Fruit fly (Drosophila melanogaster) whole organism, embryonic: Measurements from ENCODE around the gene CG12766.
A peak's percentile ranks its signal among the peaks of the same experiment; 100 is the strongest.

Experiments
- CG1024 ChIP-seq: fragments of 200-800 bp; sonication (Bioruptor generic); IDR thresholded peaks from 2 replicates; pipeline ENCODE4 v1.3.6; 2022; ENCODE audit warnings: missing biosample characterization, missing genetic modification characterization
- CG10959 ChIP-seq: fragments of 200-800 bp; sonication (Bioruptor generic); IDR thresholded peaks from 2 replicates; pipeline ENCODE4 v1.3.6; 2022; ENCODE audit warnings: missing biosample characterization, missing genetic modification characterization
- CG11085 ChIP-seq: fragments of 200-800 bp; sonication (Bioruptor generic); IDR thresholded peaks from 2 replicates; pipeline ENCODE4 v1.3.6; 2022; ENCODE audit warnings: missing biosample characterization, missing genetic modification characterization
- CG11093 ChIP-seq: fragments of 200-800 bp; sonication (Bioruptor generic); IDR thresholded peaks from 3 replicates; pipeline ENCODE4 v1.3.6; 2022; ENCODE audit warnings: missing biosample characterization, missing genetic modification characterization
- CG11247 ChIP-seq: fragments of 200-800 bp; sonication (Bioruptor generic); IDR thresholded peaks from 2 replicates; pipeline ENCODE4 v1.3.6; 2022; ENCODE audit warnings: missing biosample characterization, missing genetic modification characterization
- CG13775 ChIP-seq: fragments of 200-800 bp; sonication (Bioruptor generic); optimal IDR thresholded peaks from 3 replicates; lab custom pipeline; 2017; ENCODE audit warnings: missing biosample characterization, mild to moderate bottlenecking, missing genetic modification characterization
- CG14014 ChIP-seq: fragments of 200-800 bp; sonication (Bioruptor generic); IDR thresholded peaks from 2 replicates; pipeline ENCODE4 v1.3.6; 2022; ENCODE audit warnings: missing biosample characterization, missing genetic modification characterization
- CG15479 ChIP-seq: fragments of 200-800 bp; sonication (Bioruptor generic); optimal IDR thresholded peaks from 3 replicates; lab custom pipeline; 2019; ENCODE audit warnings: missing biosample characterization, mild to moderate bottlenecking, missing genetic modification characterization, moderate library complexity
- CG16779 ChIP-seq: fragments of 200-800 bp; sonication (Bioruptor generic); IDR thresholded peaks from 2 replicates; pipeline ENCODE4 v1.3.6; 2022; ENCODE audit warnings: missing biosample characterization, missing genetic modification characterization
- CG17328 ChIP-seq: fragments of 200-800 bp; sonication (Bioruptor generic); IDR thresholded peaks from 2 replicates; pipeline ENCODE4 v1.3.6; 2022; ENCODE audit warnings: missing biosample characterization, missing genetic modification characterization
- CG18262 ChIP-seq: fragments of 200-800 bp; optimal IDR thresholded peaks from 3 replicates; lab custom pipeline; 2019; ENCODE audit warnings: missing biosample characterization, mild to moderate bottlenecking, missing genetic modification characterization, moderate library complexity
- CG18599 ChIP-seq: fragments of 200-800 bp; sonication (Bioruptor generic); optimal IDR thresholded peaks from 3 replicates; lab custom pipeline; 2017; ENCODE audit warnings: missing biosample characterization, missing genetic modification characterization, mild to moderate bottlenecking, moderate library complexity, missing genetic modification reagents
- CG18619 ChIP-seq: fragments of 200-800 bp; sonication (Bioruptor generic); optimal IDR thresholded peaks from 3 replicates; lab custom pipeline; 2017; ENCODE audit warnings: missing biosample characterization, mild to moderate bottlenecking, missing genetic modification characterization
- CG2116 ChIP-seq: fragments of 200-800 bp; sonication (Bioruptor generic); optimal IDR thresholded peaks from 3 replicates; lab custom pipeline; 2018; ENCODE audit warnings: missing biosample characterization, mild to moderate bottlenecking, missing genetic modification characterization
- CG2678 ChIP-seq: fragments of 200-800 bp; sonication (Bioruptor generic); optimal IDR thresholded peaks from 3 replicates; lab custom pipeline; 2019; ENCODE audit warnings: missing biosample characterization, mild to moderate bottlenecking, missing genetic modification characterization, moderate library complexity
- CG3163 ChIP-seq: fragments of 200-800 bp; sonication (Bioruptor generic); optimal IDR thresholded peaks from 3 replicates; lab custom pipeline; 2016; ENCODE audit warnings: missing biosample characterization, missing genetic modification characterization
- CG34376 ChIP-seq: fragments of 200-800 bp; sonication (Bioruptor generic); optimal IDR thresholded peaks from 2 replicates; lab custom pipeline; 2018; ENCODE audit warnings: missing biosample characterization, mild to moderate bottlenecking, missing genetic modification characterization
- CG4328 ChIP-seq: fragments of 200-800 bp; sonication (Bioruptor generic); optimal IDR thresholded peaks from 3 replicates; lab custom pipeline; 2017; ENCODE audit warnings: missing biosample characterization, missing genetic modification reagents, missing genetic modification characterization
- CG6254 ChIP-seq: fragments of 200-800 bp; sonication (Bioruptor generic); optimal IDR thresholded peaks from 3 replicates; lab custom pipeline; 2017; ENCODE audit warnings: mild to moderate bottlenecking, missing biosample characterization, missing genetic modification reagents, missing genetic modification characterization
- CG7987 ChIP-seq: fragments of 200-800 bp; sonication (Bioruptor generic); optimal IDR thresholded peaks from 2 replicates; lab custom pipeline; 2018; ENCODE audit warnings: missing biosample characterization, mild to moderate bottlenecking, missing genetic modification characterization, moderate library complexity
- CG9727 ChIP-seq: fragments of 200-800 bp; sonication (Bioruptor generic); optimal IDR thresholded peaks from 3 replicates; lab custom pipeline; 2017; ENCODE audit warnings: missing biosample characterization, mild to moderate bottlenecking, missing genetic modification characterization
- CG9797 ChIP-seq: fragments of 200-800 bp; sonication (Bioruptor generic); optimal IDR thresholded peaks from 3 replicates; lab custom pipeline; 2018; ENCODE audit warnings: missing biosample characterization, mild to moderate bottlenecking, missing genetic modification characterization
- Dfd ChIP-seq, 2 experiments: fragments of >200 bp; optimal IDR thresholded peaks; 2 replicates each; lab custom pipeline; 2017; ENCODE audit warnings: missing biosample characterization in 2 of 2, missing genetic modification characterization in 2 of 2
- ERR ChIP-seq: fragments of 200-800 bp; sonication (Bioruptor generic); optimal IDR thresholded peaks from 2 replicates; lab custom pipeline; 2016; ENCODE audit warnings: missing biosample characterization, missing genetic modification characterization
- HLH54F ChIP-seq: fragments of 200-800 bp; sonication (Bioruptor generic); optimal IDR thresholded peaks from 3 replicates; lab custom pipeline; 2016; ENCODE audit warnings: missing biosample characterization, missing genetic modification characterization
- Hr51 ChIP-seq, 2 experiments: fragments of 200-800 bp; sonication (Bioruptor generic); optimal IDR thresholded peaks; 2 replicates in 1 of 2; 3 replicates in 1 of 2; lab custom pipeline; 2016 to 2018; ENCODE audit warnings: missing biosample characterization in 2 of 2, missing genetic modification characterization in 2 of 2, mild to moderate bottlenecking in 1 of 2, moderate library complexity in 1 of 2
- Kr ChIP-seq: fragments of 200-800 bp; sonication (Bioruptor generic); optimal IDR thresholded peaks from 2 replicates; lab custom pipeline; 2017; ENCODE audit warnings: missing biosample characterization, mild to moderate bottlenecking, missing genetic modification characterization
- MTF-1 ChIP-seq: fragments of 200-800 bp; sonication (Bioruptor generic); optimal IDR thresholded peaks from 2 replicates; lab custom pipeline; 2018; ENCODE audit warnings: missing biosample characterization, mild to moderate bottlenecking, missing genetic modification characterization, borderline replicate concordance
- Myb ChIP-seq: fragments of 200-800 bp; sonication (Bioruptor generic); optimal IDR thresholded peaks from 2 replicates; lab custom pipeline; 2016; ENCODE audit warnings: missing biosample characterization, missing genetic modification characterization
- NC2β ChIP-seq: fragments of 200-800 bp; sonication (Bioruptor generic); optimal IDR thresholded peaks from 2 replicates; lab custom pipeline; 2016; ENCODE audit warnings: missing biosample characterization, missing genetic modification characterization
- Rx ChIP-seq: fragments of 200-800 bp; sonication (Bioruptor generic); IDR thresholded peaks from 2 replicates; pipeline ENCODE4 v1.3.6; 2022; ENCODE audit warnings: missing biosample characterization, missing genetic modification characterization
- Tbp ChIP-seq: fragments of >200 bp; optimal IDR thresholded peaks from 2 replicates; lab custom pipeline; 2018; ENCODE audit warnings: missing biosample characterization, missing genetic modification characterization
- YL-1 ChIP-seq: fragments of 200-800 bp; sonication (Bioruptor generic); optimal IDR thresholded peaks from 3 replicates; lab custom pipeline; 2017; ENCODE audit warnings: missing biosample characterization, mild to moderate bottlenecking, missing genetic modification characterization
- ash1 ChIP-seq: fragments of 200-800 bp; sonication (Bioruptor generic); optimal IDR thresholded peaks from 2 replicates; lab custom pipeline; 2018; ENCODE audit warnings: missing biosample characterization, mild to moderate bottlenecking, missing genetic modification characterization
- chif ChIP-seq, 2 experiments: fragments of 200-800 bp; sonication (Bioruptor generic); optimal IDR thresholded peaks; 3 replicates each; lab custom pipeline; 2016; ENCODE audit warnings: missing biosample characterization in 2 of 2, missing genetic modification characterization in 2 of 2
- dm ChIP-seq: fragments of 200-800 bp; sonication (Bioruptor generic); optimal IDR thresholded peaks from 3 replicates; lab custom pipeline; 2016; ENCODE audit warnings: missing biosample characterization, missing genetic modification characterization
- fd102C ChIP-seq: fragments of 200-800 bp; sonication (Bioruptor generic); optimal IDR thresholded peaks from 2 replicates; lab custom pipeline; 2018; ENCODE audit warnings: missing biosample characterization, mild to moderate bottlenecking, missing genetic modification characterization, moderate library complexity
- fd3F ChIP-seq: fragments of 200-800 bp; sonication (Bioruptor generic); optimal IDR thresholded peaks from 2 replicates; lab custom pipeline; 2018; ENCODE audit warnings: missing biosample characterization, mild to moderate bottlenecking, missing genetic modification characterization, moderate library complexity
- fd64A ChIP-seq: fragments of 200-800 bp; sonication (Bioruptor generic); optimal IDR thresholded peaks from 3 replicates; lab custom pipeline; 2018; ENCODE audit warnings: missing biosample characterization, mild to moderate bottlenecking, missing genetic modification characterization
- ftz-f1 ChIP-seq: fragments of 200-800 bp; sonication (Bioruptor generic); optimal IDR thresholded peaks from 2 replicates; lab custom pipeline; 2016; ENCODE audit warnings: missing biosample characterization, missing genetic modification characterization
- gfzf ChIP-seq: fragments of 200-800 bp; sonication (Bioruptor generic); optimal IDR thresholded peaks from 2 replicates; lab custom pipeline; 2016; ENCODE audit warnings: missing biosample characterization, mild to moderate bottlenecking, missing genetic modification characterization, moderate library complexity
- gsb-n ChIP-seq: fragments of 200-800 bp; sonication (Bioruptor generic); optimal IDR thresholded peaks from 3 replicates; lab custom pipeline; 2018; ENCODE audit warnings: missing biosample characterization, mild to moderate bottlenecking, missing genetic modification characterization
- h ChIP-seq: fragments of >200 bp; optimal IDR thresholded peaks from 2 replicates; lab custom pipeline; 2017
- lmd ChIP-seq: fragments of 200-800 bp; sonication (Bioruptor generic); IDR thresholded peaks from 2 replicates; pipeline ENCODE4 v1.3.6; 2022; ENCODE audit warnings: missing biosample characterization, missing genetic modification characterization
- pros ChIP-seq: fragments of 200-800 bp; sonication (Bioruptor generic); optimal IDR thresholded peaks from 3 replicates; lab custom pipeline; 2019; ENCODE audit warnings: missing biosample characterization, mild to moderate bottlenecking, missing genetic modification characterization, moderate library complexity
- slou ChIP-seq: fragments of 200-800 bp; sonication (Bioruptor generic); optimal IDR thresholded peaks from 3 replicates; lab custom pipeline; 2016; ENCODE audit warnings: missing biosample characterization, missing genetic modification characterization
- slp2 ChIP-seq: fragments of 200-800 bp; sonication (Bioruptor generic); optimal IDR thresholded peaks from 2 replicates; lab custom pipeline; 2016; ENCODE audit warnings: missing biosample characterization, missing genetic modification characterization
- unc-4 ChIP-seq: fragments of 200-800 bp; sonication (Bioruptor generic); IDR thresholded peaks from 2 replicates; pipeline ENCODE4 v1.3.6; 2022; ENCODE audit warnings: missing biosample characterization, missing genetic modification characterization; ENCODE audit not compliant: partially characterized antibody
- vvl ChIP-seq: fragments of 200-800 bp; sonication (Bioruptor generic); IDR thresholded peaks from 2 replicates; pipeline ENCODE4 v1.3.6; 2022; ENCODE audit warnings: missing biosample characterization, missing genetic modification characterization
- zen ChIP-seq: fragments of 200-800 bp; sonication (Bioruptor generic); optimal IDR thresholded peaks from 3 replicates; lab custom pipeline; 2018; ENCODE audit warnings: missing biosample characterization, mild to moderate bottlenecking, missing genetic modification characterization, moderate library complexity
- zfh1 ChIP-seq: fragments of 200-800 bp; sonication (Bioruptor generic); IDR thresholded peaks from 3 replicates; pipeline ENCODE4 v1.3.6; 2022; ENCODE audit warnings: missing biosample characterization, missing genetic modification characterization

CG12766 gene

DNA sequence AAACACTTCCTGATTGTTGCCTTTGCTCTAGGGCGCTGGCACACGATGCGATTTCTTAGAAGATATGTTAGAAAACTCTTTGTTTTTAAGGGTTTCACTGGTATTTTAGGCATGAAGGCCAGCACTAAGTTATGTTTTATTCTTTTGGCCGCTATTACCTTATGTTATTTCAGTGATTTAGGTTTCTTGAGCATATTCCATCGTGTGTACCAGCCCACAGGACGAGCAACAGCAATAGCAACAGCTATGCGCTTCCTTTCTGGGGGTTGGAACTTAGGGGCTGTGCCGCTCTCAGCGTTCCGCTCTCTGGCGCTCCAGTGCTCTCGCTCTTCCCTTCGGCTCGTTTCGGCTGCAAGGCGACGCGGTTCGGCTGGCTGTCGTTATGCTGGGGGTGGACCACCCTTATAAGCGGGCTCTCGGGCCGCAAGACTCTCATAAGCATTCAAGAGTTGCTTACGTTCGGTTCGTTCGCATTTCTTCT lies 43.6 kb upstream of the CG12766 start, which contains the start of gene scrt (continued):
- TF ChIP-seq CG18599 (GFP tag; lab: Kevin White, UChicago) (peak; percentile 57), gfzf (GFP tag; lab: Kevin White, UChicago) (no peak), Myb (GFP tag; lab: Kevin White, UChicago) (peak; percentile 45), h (lab: Kevin White, UChicago) (no peak), CG18262 (tag; lab: Kevin White, UChicago) (peak; percentile 62), vvl (GFP tag; lab: Robert Waterston, UW) (0 out of 2 replicates have a peak, but pooled peaks have one; percentile 39), CG1024 (GFP tag; lab: Robert Waterston, UW) (no peak), CG2116 (GFP tag; lab: Kevin White, UChicago) (peak; percentile 18), CG4328 (GFP tag; lab: Kevin White, UChicago) (no peak), CG34376 (GFP tag; lab: Kevin White, UChicago) (peak; percentile 9), CG13775 (GFP tag; lab: Kevin White, UChicago) (peak; percentile 86), CG18619 (GFP tag; lab: Kevin White, UChicago) (peak; percentile 28), CG10959 (GFP tag; lab: Robert Waterston, UW) (peak; percentile 59), unc-4 (GFP tag; lab: Robert Waterston, UW) (peak; percentile 44; the same call in 1 of the 2 replicates), CG2678 (tag; lab: Kevin White, UChicago) (no peak), fd102C (GFP tag; lab: Kevin White, UChicago) (peak; percentile 34), fd3F (GFP tag; lab: Kevin White, UChicago) (no peak), slp2 (GFP tag; lab: Kevin White, UChicago) (no peak), CG3163 (peak; percentile 7), CG9797 (GFP tag; lab: Kevin White, UChicago) (no peak), YL-1 (no peak), lmd (GFP tag; lab: Robert Waterston, UW) (peak; percentile 37; the same call in 1 of the 2 replicates), CG9727 (GFP tag; lab: Kevin White, UChicago) (peak; percentile 86), HLH54F (GFP tag; lab: Kevin White, UChicago) (peak; percentile 41), CG15479 (GFP tag; lab: Kevin White, UChicago) (no peak), Dfd (GFP tag; optimal IDR thresholded peaks at IDR 0.05; lab: Kevin White, UChicago) (no peak), CG14014 (GFP tag; lab: Robert Waterston, UW) (no peak), pros (GFP tag; lab: Kevin White, UChicago) (peak; percentile 24), gsb-n (tag; lab: Kevin White, UChicago) (no peak), CG11247 (GFP tag; lab: Robert Waterston, UW) (no peak), chif (GFP tag; optimal IDR thresholded peaks at IDR 0.05; lab: Kevin White, UChicago) (peak; percentile 44 to 53), dm (GFP tag; lab: Kevin White, UChicago) (no peak), fd64A (GFP tag; lab: Kevin White, UChicago) (no peak), MTF-1 (GFP tag; lab: Kevin White, UChicago) (no peak), Kr (no peak), zfh1 (GFP tag; lab: Robert Waterston, UW) (peak; percentile 76), CG16779 (GFP tag; lab: Robert Waterston, UW) (no peak), Tbp (GFP tag; lab: Kevin White, UChicago) (no peak), CG11085 (GFP tag; lab: Robert Waterston, UW) (no peak), Rx (GFP tag; lab: Robert Waterston, UW) (peak; percentile 51), zen (tag; lab: Kevin White, UChicago) (peak; percentile 95), ERR (peak; percentile 30), NC2β (GFP tag; lab: Kevin White, UChicago) (peak; percentile 32), ash1 (no peak), Hr51 (GFP tag; optimal IDR thresholded peaks at IDR 0.05; lab: Kevin White, UChicago) (peak in 1 of 2 experiments; percentile 75), CG6254 (peak; percentile 3), CG7987 (GFP tag; lab: Kevin White, UChicago) (no peak), CG11093 (no peak), ftz-f1 (GFP tag; lab: Kevin White, UChicago) (no peak), slou (GFP tag; lab: Kevin White, UChicago) (no peak), CG17328 (GFP tag; lab: Robert Waterston, UW) (0 out of 2 replicates have a peak, but pooled peaks have one; percentile 33)
